Worm (Caenorhabditis elegans) whole organism, L2 larva: ENCODE measurements around the gene ceh-33.

Source experiments
- ama-1 ChIP-seq: fragments of 150-350 bp; optimal IDR thresholded peaks from 2 replicates; lab custom pipeline; 2018; ENCODE audit warnings: inconsistent platforms
- ceh-82 ChIP-seq: fragments of 150-350 bp; optimal IDR thresholded peaks from 2 replicates; lab custom pipeline; 2014; ENCODE audit warnings: missing biosample characterization, missing genetic modification characterization
- elt-1 ChIP-seq: fragments of 150-350 bp; optimal IDR thresholded peaks from 2 replicates; lab custom pipeline; 2014; ENCODE audit warnings: missing biosample characterization, missing genetic modification characterization
- lin-13 ChIP-seq: fragments of 150-350 bp; optimal IDR thresholded peaks from 2 replicates; lab custom pipeline; 2014; ENCODE audit warnings: missing biosample characterization, missing genetic modification reagents, missing genetic modification characterization
- sem-4 ChIP-seq: fragments of 150-350 bp; optimal IDR thresholded peaks from 2 replicates; lab custom pipeline; 2014; ENCODE audit warnings: missing biosample characterization, missing genetic modification reagents, missing genetic modification characterization
- unc-62 ChIP-seq: fragments of 150-350 bp; optimal IDR thresholded peaks from 2 replicates; lab custom pipeline; 2014; ENCODE audit warnings: missing biosample characterization, missing genetic modification reagents, missing genetic modification characterization

ce11 chrV:5303389-5303788, 21.1 kb downstream of the ceh-33 start, which contains the start of gene ncx-2:
- no peak for TF ChIP-seq ceh-82 (tag; lab: Kevin White, UChicago)
- TF ChIP-seq unc-62 (GFP tag; lab: Kevin White, UChicago): no peak
- TF ChIP-seq ama-1: no peak
- no peak for TF ChIP-seq sem-4 (tag; lab: Kevin White, UChicago)
- TF ChIP-seq lin-13 (GFP tag; lab: Kevin White, UChicago): no peak
- TF ChIP-seq elt-1: no peak
